Fruit fly (Drosophila melanogaster): ENCODE results near the gene eIF4E4.

Gene eIF4E4

DNA sequence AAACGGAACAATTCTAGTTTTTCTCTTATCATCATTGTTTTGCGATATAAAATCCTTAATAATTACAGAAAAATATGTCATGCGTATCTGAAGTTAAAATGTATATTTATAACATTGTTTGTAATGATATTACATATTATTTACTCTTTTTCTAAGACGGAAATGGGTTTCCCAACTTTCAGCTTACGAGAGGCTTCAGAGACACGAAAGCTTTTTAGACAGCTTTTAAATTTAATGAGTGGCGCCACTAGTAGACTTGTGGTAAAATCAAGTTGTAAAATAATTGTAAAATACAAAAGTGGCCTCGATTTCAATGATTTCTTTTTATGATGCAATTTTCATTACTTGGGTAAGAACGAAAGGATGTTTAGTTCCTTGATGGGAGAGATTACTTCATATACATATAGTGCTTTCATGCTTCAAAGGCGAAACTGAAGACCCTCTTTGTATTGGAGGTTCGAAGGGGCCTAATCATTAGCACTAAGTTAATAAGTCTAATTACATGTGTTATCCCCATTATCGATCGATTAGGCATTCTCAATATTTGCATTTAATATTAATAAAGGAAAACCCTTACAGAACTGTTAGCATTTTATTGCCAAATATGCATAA lies 43.7 kb upstream of the eIF4E4 start (continued):
- TF ChIP-seq Atf6 (GFP tag; IDR thresholded peaks at IDR 0.05), result peak; percentile 82
- TF ChIP-seq row (GFP tag; IDR thresholded peaks at IDR 0.05), result peak; percentile 26; the same call in 1 of the 3 replicates
- peak; percentile 78 for TF ChIP-seq CG32772 (GFP tag; IDR thresholded peaks at IDR 0.05)
- peak; percentile 29; the same call in 2 of the 3 replicates for TF ChIP-seq croc (GFP tag; conservative IDR thresholded peaks at IDR 0.05)
- peak; percentile 33; the same call in 1 of the 2 replicates for TF ChIP-seq dimm (GFP tag; IDR thresholded peaks at IDR 0.05)
- peak; percentile 51 for TF ChIP-seq CG1602 (GFP tag; optimal IDR thresholded peaks at IDR 0.05)
- TF ChIP-seq Eip74EF (GFP tag; optimal IDR thresholded peaks at IDR 0.05), result peak in 1 of 2 experiments; percentile 80
- TF ChIP-seq CTCF (GFP tag; optimal IDR thresholded peaks at IDR 0.05), result peak; percentile 92
- TF ChIP-seq sc (optimal IDR thresholded peaks at IDR 0.05), result no peak
- peak; percentile 56 for TF ChIP-seq sc (GFP tag; optimal IDR thresholded peaks at IDR 0.05)
- TF ChIP-seq mam (GFP tag; optimal IDR thresholded peaks at IDR 0.05), result peak; percentile 69
- no peak for TF ChIP-seq knrl (GFP tag; IDR thresholded peaks at IDR 0.05; ENCODE audit: partially characterized antibody)
- TF ChIP-seq Trl (optimal IDR thresholded peaks at IDR 0.05), result no peak
- TF ChIP-seq Trl (GFP tag; optimal IDR thresholded peaks at IDR 0.05), result peak; percentile 96
- TF ChIP-seq Hmx (GFP tag; optimal IDR thresholded peaks at IDR 0.05), result peak; percentile 60
- peak; percentile 93 for TF ChIP-seq sens (GFP tag)
- TF ChIP-seq ERR (GFP tag; optimal IDR thresholded peaks at IDR 0.05), result peak; percentile 22
- TF ChIP-seq chm (GFP tag; IDR thresholded peaks at IDR 0.05), result peak; percentile 85; the same call in 1 of the 2 replicates
- TF ChIP-seq Blimp-1 (GFP tag; optimal IDR thresholded peaks at IDR 0.05), result peak; percentile 65
- TF ChIP-seq CG7928 (GFP tag; optimal IDR thresholded peaks at IDR 0.05), result peak; percentile 61
- TF ChIP-seq CG5180 (GFP tag; optimal IDR thresholded peaks at IDR 0.05), result peak; percentile 59
- TF ChIP-seq E2f1 (GFP tag; IDR thresholded peaks at IDR 0.05), result peak; percentile 83
- TF ChIP-seq hkb (optimal IDR thresholded peaks at IDR 0.05), result no peak
- peak; percentile 87 for TF ChIP-seq hkb (GFP tag; IDR thresholded peaks at IDR 0.05)
- peak; percentile 41 for TF ChIP-seq Deaf1 (tag; optimal IDR thresholded peaks at IDR 0.05)
- TF ChIP-seq CG12219 (GFP tag; optimal IDR thresholded peaks at IDR 0.05), result peak; percentile 74
- TF ChIP-seq CG12942 (GFP tag; optimal IDR thresholded peaks at IDR 0.05), result peak; percentile 61
- TF ChIP-seq mld (GFP tag; IDR thresholded peaks at IDR 0.05; ENCODE audit: partially characterized antibody), result no peak
- TF ChIP-seq Atf-2 (GFP tag; optimal IDR thresholded peaks at IDR 0.05), result peak; percentile 40
- peak; percentile 85 for TF ChIP-seq Awh (GFP tag; IDR thresholded peaks at IDR 0.05)
- peak; percentile 44 for TF ChIP-seq kay (GFP tag; optimal IDR thresholded peaks at IDR 0.05)
- peak; percentile 62 for TF ChIP-seq CG9876 (GFP tag; optimal IDR thresholded peaks at IDR 0.05)
- TF ChIP-seq so (GFP tag; IDR thresholded peaks at IDR 0.05), result peak; percentile 82; the same call in 2 of the 3 replicates
- TF ChIP-seq Meics (GFP tag; optimal IDR thresholded peaks at IDR 0.05), result peak; percentile 94
- peak; percentile 66 for TF ChIP-seq ind (GFP tag; optimal IDR thresholded peaks at IDR 0.05)
- peak; percentile 13 for TF ChIP-seq Sry-δ (GFP tag; optimal IDR thresholded peaks at IDR 0.05)
- no peak for TF ChIP-seq CG7745 (tag; optimal IDR thresholded peaks at IDR 0.05)
- peak; percentile 76 for TF ChIP-seq CG4820 (GFP tag; optimal IDR thresholded peaks at IDR 0.05)
- peak; percentile 74 for TF ChIP-seq CG31224 (GFP tag; IDR thresholded peaks at IDR 0.05)
- peak; percentile 79 for TF ChIP-seq CG10366 (GFP tag; IDR thresholded peaks at IDR 0.05)
- no peak for TF ChIP-seq eve (GFP tag; optimal IDR thresholded peaks at IDR 0.05)
- TF ChIP-seq jigr1 (GFP tag; IDR thresholded peaks at IDR 0.05), result no peak
- TF ChIP-seq tap (tag; optimal IDR thresholded peaks at IDR 0.05), result peak; percentile 51
- peak; percentile 94 for TF ChIP-seq Fer3 (tag; optimal IDR thresholded peaks at IDR 0.05)
- peak; percentile 94 for TF ChIP-seq CG3281 (GFP tag; optimal IDR thresholded peaks at IDR 0.05)
- no peak for TF ChIP-seq CkIIα-i1 (GFP tag; IDR thresholded peaks at IDR 0.05)
- TF ChIP-seq sens-2 (GFP tag; IDR thresholded peaks at IDR 0.05), result peak; percentile 90
- peak; percentile 39 for TF ChIP-seq jumu (GFP tag; optimal IDR thresholded peaks at IDR 0.05)
- peak; percentile 26 for TF ChIP-seq trem (tag; optimal IDR thresholded peaks at IDR 0.05)
- TF ChIP-seq HLHmδ (GFP tag; optimal IDR thresholded peaks at IDR 0.05), result no peak
- TF ChIP-seq phol (tag; optimal IDR thresholded peaks at IDR 0.05), result peak; percentile 71
- TF ChIP-seq Asciz (GFP tag; optimal IDR thresholded peaks at IDR 0.05), result peak; percentile 93

All from whole organism, embryonic.